Worm (Caenorhabditis elegans) whole organism, early embryonic: ENCODE results near the gene mxl-1.
A peak's percentile ranks its signal among the peaks of the same experiment; 100 is the strongest.
"Not testable (repeated sequence)": the region's sequence is repeated elsewhere in the genome, so short reads cannot be mapped to it uniquely, and the experiment has no call there.

Experiments used
- B0310.2 ChIP-seq: sonication (generic microtip); optimal IDR thresholded peaks from 2 replicates; lab custom pipeline; 2016; ENCODE audit warnings: mild to moderate bottlenecking, missing genetic modification characterization, missing compliant biosample characterization
- F13C5.2 ChIP-seq: sonication (generic microtip); optimal IDR thresholded peaks from 2 replicates; lab custom pipeline; 2017; ENCODE audit warnings: mild to moderate bottlenecking, missing genetic modification characterization, inconsistent platforms, missing compliant biosample characterization
- aly-1 ChIP-seq: sonication (generic microtip); optimal IDR thresholded peaks from 2 replicates; lab custom pipeline; 2016; ENCODE audit warnings: missing genetic modification characterization, missing compliant biosample characterization
- ama-1 ChIP-seq: fragments of 150-350 bp; optimal IDR thresholded peaks from 2 replicates; lab custom pipeline; 2014
- ceh-13 ChIP-seq: fragments of 200-800 bp; sonication (Bioruptor generic); optimal IDR thresholded peaks from 2 replicates; lab custom pipeline; 2018; ENCODE audit warnings: mild to moderate bottlenecking, missing genetic modification characterization, missing compliant biosample characterization
- ceh-36 ChIP-seq: sonication (generic microtip); optimal IDR thresholded peaks from 2 replicates; lab custom pipeline; 2016; ENCODE audit warnings: missing genetic modification characterization, inconsistent platforms, missing compliant biosample characterization
- ets-7 ChIP-seq: sonication (generic microtip); optimal IDR thresholded peaks from 2 replicates; lab custom pipeline; 2016; ENCODE audit warnings: missing genotype, missing genetic modification characterization, missing compliant biosample characterization
- flt-1 ChIP-seq: fragments of 200-800 bp; sonication (Bioruptor generic); IDR thresholded peaks from 2 replicates; pipeline ENCODE4 v1.3.6; 2022; ENCODE audit warnings: missing genetic modification characterization, missing compliant biosample characterization
- hmbx-1 ChIP-seq: sonication (generic microtip); optimal IDR thresholded peaks from 2 replicates; lab custom pipeline; 2016; ENCODE audit warnings: mild to moderate bottlenecking, missing genetic modification characterization, missing compliant biosample characterization
- hmg-4 ChIP-seq: fragments of 200-800 bp; sonication (Bioruptor generic); optimal IDR thresholded peaks from 2 replicates; lab custom pipeline; 2018; ENCODE audit warnings: mild to moderate bottlenecking, missing genetic modification characterization, missing compliant biosample characterization
- hnd-1 ChIP-seq: sonication (generic microtip); optimal IDR thresholded peaks from 2 replicates; lab custom pipeline; 2016; ENCODE audit warnings: missing genetic modification characterization, missing compliant biosample characterization
- pes-1 ChIP-seq: fragments of 200-800 bp; sonication (Bioruptor generic); IDR thresholded peaks from 2 replicates; pipeline ENCODE4 v1.3.6; 2022; ENCODE audit warnings: missing genetic modification reagents, missing genetic modification characterization, missing compliant biosample characterization
- scrt-1 ChIP-seq: fragments of 200-800 bp; sonication (Bioruptor generic); IDR thresholded peaks from 2 replicates; pipeline ENCODE4 v1.3.6; 2022; ENCODE audit warnings: missing genetic modification characterization, missing compliant biosample characterization
- sea-1 ChIP-seq: fragments of 200-800 bp; sonication (Bioruptor generic); conservative IDR thresholded peaks from 2 replicates; pipeline ENCODE4 v1.3.6; 2022; ENCODE audit warnings: missing genetic modification characterization, missing compliant biosample characterization
- tbx-11 ChIP-seq: fragments of 200-800 bp; sonication (Bioruptor generic); IDR thresholded peaks from 2 replicates; pipeline ENCODE4 v1.3.6; 2022; ENCODE audit warnings: missing genetic modification characterization, missing compliant biosample characterization
- tbx-37 ChIP-seq: fragments of 200-800 bp; sonication (Bioruptor generic); conservative IDR thresholded peaks from 2 replicates; pipeline ENCODE4 v1.3.6; 2022; ENCODE audit warnings: missing genetic modification reagents, missing genetic modification characterization, missing compliant biosample characterization
- tra-4 ChIP-seq: sonication (generic microtip); optimal IDR thresholded peaks from 2 replicates; lab custom pipeline; 2017; ENCODE audit warnings: missing genetic modification characterization, missing compliant biosample characterization

Gene mxl-1

ce11 chrV:11272848-11273247, 28.2 kb downstream of the mxl-1 start, which contains the start of gene clec-223:
TSS of gene clec-223 (plus strand) at chrV:11273148.
- no peak for TF ChIP-seq B0310.2 (tag; lab: Kevin White, UChicago)
- TF ChIP-seq tbx-37 (GFP tag; lab: Robert Waterston, UW), result no peak
- TF ChIP-seq hmg-4 (GFP tag; lab: Kevin White, UChicago), result no peak
- TF ChIP-seq ceh-36, result no peak
- no peak for TF ChIP-seq tra-4 (tag; lab: Kevin White, UChicago)
- TF ChIP-seq sea-1 (GFP tag; lab: Robert Waterston, UW), result no peak
- no peak for TF ChIP-seq hnd-1 (tag; lab: Kevin White, UChicago)

ce11 chrV:11279564-11279963, 34.9 kb downstream of the mxl-1 start:
- TF ChIP-seq hmg-4 (GFP tag; lab: Kevin White, UChicago) (no peak), ama-1 (no peak), ceh-36 (no peak), flt-1 (GFP tag; lab: Robert Waterston, UW) (no peak)

- TF ChIP-seq tbx-11 (GFP tag; lab: Robert Waterston, UW) (no peak), hmg-4 (GFP tag; lab: Kevin White, UChicago) (peak; percentile 52)
Observed at ce11 chrV:11281414-11282209, 37.0 kb downstream of the mxl-1 start.

- TF ChIP-seq flt-1 (GFP tag; lab: Robert Waterston, UW), result no peak
- TF ChIP-seq ets-7, result no peak
- TF ChIP-seq tbx-11 (GFP tag; lab: Robert Waterston, UW), result no peak
- TF ChIP-seq scrt-1 (GFP tag; lab: Robert Waterston, UW), result no peak
- no peak for TF ChIP-seq hnd-1 (tag; lab: Kevin White, UChicago)
- TF ChIP-seq pes-1 (GFP tag; lab: Robert Waterston, UW), result no peak
- TF ChIP-seq tbx-37 (GFP tag; lab: Robert Waterston, UW), result no peak
- TF ChIP-seq B0310.2 (tag; lab: Kevin White, UChicago), result no peak
- TF ChIP-seq hmbx-1 (tag; lab: Kevin White, UChicago), result no peak
- no peak for TF ChIP-seq F13C5.2 (tag; lab: Kevin White, UChicago)
- no peak for TF ChIP-seq ceh-13 (GFP tag; lab: Kevin White, UChicago)
- no peak for TF ChIP-seq sea-1 (GFP tag; lab: Robert Waterston, UW)
- no peak for TF ChIP-seq aly-1 (tag; lab: Kevin White, UChicago)
- no peak for TF ChIP-seq ama-1
- TF ChIP-seq tra-4 (tag; lab: Kevin White, UChicago), result no peak
- TF ChIP-seq ceh-36, result no peak
- no peak for TF ChIP-seq hmg-4 (GFP tag; lab: Kevin White, UChicago)
Observed at ce11 chrV:11282272-11282671, 37.6 kb downstream of the mxl-1 start, which contains the start of gene gly-20. TSS of gene gly-20 (plus strand) at chrV:11282572.

ce11 chrV:11286114-11286513, 41.5 kb downstream of the mxl-1 start, which contains the start of gene C03E10.3:
TSS of gene C03E10.3 (plus strand) at chrV:11286414.
- not testable (repeated sequence) for TF ChIP-seq hmg-4 (GFP tag; lab: Kevin White, UChicago); pes-1 (GFP tag; lab: Robert Waterston, UW); flt-1 (GFP tag; lab: Robert Waterston, UW)

- no peak for TF ChIP-seq sea-1 (GFP tag; lab: Robert Waterston, UW)
- no peak for TF ChIP-seq scrt-1 (GFP tag; lab: Robert Waterston, UW)
- no peak for TF ChIP-seq tra-4 (tag; lab: Kevin White, UChicago)
- no peak for TF ChIP-seq pes-1 (GFP tag; lab: Robert Waterston, UW)
- TF ChIP-seq ets-7, result no peak
- TF ChIP-seq hmbx-1 (tag; lab: Kevin White, UChicago), result no peak
- TF ChIP-seq F13C5.2 (tag; lab: Kevin White, UChicago), result no peak
- no peak for TF ChIP-seq tbx-11 (GFP tag; lab: Robert Waterston, UW)
- TF ChIP-seq hnd-1 (tag; lab: Kevin White, UChicago), result no peak
- no peak for TF ChIP-seq hmg-4 (GFP tag; lab: Kevin White, UChicago)
- no peak for TF ChIP-seq tbx-37 (GFP tag; lab: Robert Waterston, UW)
Observed at ce11 chrV:11290888-11291287, 46.2 kb downstream of the mxl-1 start, which contains the start of gene C03E10.1. TSS of gene C03E10.1 (plus strand) at chrV:11291188.

- no peak for TF ChIP-seq ceh-13 (GFP tag; lab: Kevin White, UChicago)
- TF ChIP-seq B0310.2 (tag; lab: Kevin White, UChicago), result no peak
- TF ChIP-seq hnd-1 (tag; lab: Kevin White, UChicago), result no peak
- TF ChIP-seq tbx-37 (GFP tag; lab: Robert Waterston, UW), result no peak
- TF ChIP-seq scrt-1 (GFP tag; lab: Robert Waterston, UW), result no peak
Observed at ce11 chrV:11292682-11293081, 48.0 kb downstream of the mxl-1 start.

ce11 chrV:11294393-11294792, 49.8 kb downstream of the mxl-1 start, which contains the start of gene T03F7.6:
TSS of gene T03F7.6 (plus strand) at chrV:11294693.
- TF ChIP-seq tbx-37 (GFP tag; lab: Robert Waterston, UW) (no peak), ets-7 (no peak), aly-1 (tag; lab: Kevin White, UChicago) (no peak), ceh-13 (GFP tag; lab: Kevin White, UChicago) (no peak), hmbx-1 (tag; lab: Kevin White, UChicago) (no peak), hmg-4 (GFP tag; lab: Kevin White, UChicago) (no peak), ceh-36 (no peak), scrt-1 (GFP tag; lab: Robert Waterston, UW) (no peak), flt-1 (GFP tag; lab: Robert Waterston, UW) (no peak), pes-1 (GFP tag; lab: Robert Waterston, UW) (no peak), tbx-11 (GFP tag; lab: Robert Waterston, UW) (no peak), sea-1 (GFP tag; lab: Robert Waterston, UW) (no peak), hnd-1 (tag; lab: Kevin White, UChicago) (no peak), ama-1 (no peak), F13C5.2 (tag; lab: Kevin White, UChicago) (no peak)
